Worm (Caenorhabditis elegans) whole organism, L1 larva: ENCODE data around the gene srbc-71.

ENCODE experiments used
- C04F5.9 ChIP-seq: sonication (generic microtip); optimal IDR thresholded peaks from 2 replicates; lab custom pipeline; 2016; ENCODE audit warnings: missing genetic modification characterization, missing compliant biosample characterization
- Y116A8C.19 ChIP-seq: sonication (generic microtip); optimal IDR thresholded peaks from 2 replicates; lab custom pipeline; 2016; ENCODE audit warnings: missing compliant biosample characterization, missing genetic modification characterization, borderline replicate concordance
- ceh-63 ChIP-seq: fragments of 200-800 bp; sonication (Bioruptor generic); optimal IDR thresholded peaks from 2 replicates; lab custom pipeline; 2018; ENCODE audit warnings: mild to moderate bottlenecking, missing genetic modification characterization, missing compliant biosample characterization
- ceh-8 ChIP-seq: fragments of 200-800 bp; sonication (Bioruptor generic); optimal IDR thresholded peaks from 2 replicates; lab custom pipeline; 2018; ENCODE audit warnings: mild to moderate bottlenecking, missing genetic modification characterization, moderate library complexity, missing compliant biosample characterization
- dpl-1 ChIP-seq, 3 experiments: fragments of 150-350 bp in 2 of 3; sonication (generic microtip) in 1 of 3; optimal IDR thresholded peaks; 2 replicates each; lab custom pipeline; 2014 to 2017; ENCODE audit warnings: missing biosample characterization in 3 of 3, missing genetic modification characterization in 3 of 3, missing genetic modification reagents in 3 of 3
- efl-1 ChIP-seq, 4 experiments: fragments of 150-350 bp; optimal IDR thresholded peaks in 3 of 4; peaks in 1 of 4; 1 replicate in 1 of 4; 2 replicates in 3 of 4; lab custom pipeline; 2014; ENCODE audit warnings: missing biosample characterization in 2 of 4, missing genetic modification characterization in 2 of 4, missing genetic modification reagents in 2 of 4
- elt-2 ChIP-seq: sonication (generic microtip); optimal IDR thresholded peaks from 2 replicates; lab custom pipeline; 2016; ENCODE audit warnings: missing genetic modification characterization, mild to moderate bottlenecking, inconsistent platforms, missing compliant biosample characterization, missing genetic modification reagents
- elt-3 ChIP-seq, 6 experiments: fragments of 150-350 bp in 1 of 6; sonication (generic microtip); optimal IDR thresholded peaks; 2 replicates each; lab custom pipeline; 2017 to 2018; ENCODE audit warnings: missing biosample characterization in 6 of 6, missing genetic modification characterization in 6 of 6, inconsistent platforms in 1 of 6
- ets-5 ChIP-seq: fragments of 200-800 bp; sonication (Bioruptor generic); IDR thresholded peaks from 2 replicates; pipeline ENCODE4 v1.3.6; 2022; ENCODE audit warnings: missing genetic modification characterization, missing compliant biosample characterization
- fkh-10 ChIP-seq: sonication (generic microtip); optimal IDR thresholded peaks from 2 replicates; lab custom pipeline; 2017; ENCODE audit warnings: missing biosample characterization, missing genetic modification reagents, missing genetic modification characterization
- fkh-8 ChIP-seq: sonication (generic microtip); optimal IDR thresholded peaks from 2 replicates; lab custom pipeline; 2016; ENCODE audit warnings: mild to moderate bottlenecking, missing genetic modification characterization, missing compliant biosample characterization
- fos-1 ChIP-seq: fragments of 150-350 bp; optimal IDR thresholded peaks from 2 replicates; lab custom pipeline; 2014; ENCODE audit warnings: missing biosample characterization, missing genetic modification characterization
- grh-1 ChIP-seq: fragments of 200-800 bp; sonication (Bioruptor generic); IDR thresholded peaks from 2 replicates; pipeline ENCODE4 v1.3.6; 2022; ENCODE audit warnings: missing genetic modification reagents, missing genetic modification characterization, missing compliant biosample characterization
- hlh-17 ChIP-seq: fragments of 200-800 bp; sonication (Bioruptor generic); optimal IDR thresholded peaks from 2 replicates; lab custom pipeline; 2018; ENCODE audit warnings: missing genetic modification characterization, mild to moderate bottlenecking, missing compliant biosample characterization, moderate library complexity, borderline replicate concordance
- irx-1 ChIP-seq: sonication (generic microtip); optimal IDR thresholded peaks from 2 replicates; lab custom pipeline; 2016; ENCODE audit warnings: missing genetic modification characterization, missing compliant biosample characterization
- isw-1 ChIP-seq: fragments of 200-800 bp; sonication (Bioruptor generic); IDR thresholded peaks from 2 replicates; pipeline ENCODE4 v1.3.6; 2022; ENCODE audit warnings: missing genetic modification characterization, missing compliant biosample characterization
- jun-1 ChIP-seq: fragments of 150-350 bp; optimal IDR thresholded peaks from 2 replicates; lab custom pipeline; 2014; ENCODE audit warnings: missing biosample characterization, missing genetic modification reagents, missing genetic modification characterization
- lin-13 ChIP-seq: fragments of 150-350 bp; optimal IDR thresholded peaks from 2 replicates; lab custom pipeline; 2014; ENCODE audit warnings: missing biosample characterization, missing genetic modification reagents, missing genetic modification characterization
- lin-15B ChIP-seq: fragments of 150-350 bp; sonication (generic microtip); optimal IDR thresholded peaks from 3 replicates; lab custom pipeline; 2014; ENCODE audit warnings: missing biosample characterization, missing genetic modification characterization
- lin-39 ChIP-seq: fragments of 150-350 bp; optimal IDR thresholded peaks from 2 replicates; lab custom pipeline; 2014; ENCODE audit warnings: missing biosample characterization, missing genetic modification reagents, missing genetic modification characterization
- mef-2 ChIP-seq: fragments of 150-350 bp; optimal IDR thresholded peaks from 2 replicates; lab custom pipeline; 2014; ENCODE audit warnings: missing biosample characterization, missing genetic modification characterization
- nhr-11 ChIP-seq: fragments of 150-350 bp; optimal IDR thresholded peaks from 2 replicates; lab custom pipeline; 2014; ENCODE audit warnings: missing biosample characterization, missing genetic modification characterization
- nhr-19 ChIP-seq: fragments of 200-800 bp; sonication (Bioruptor generic); conservative IDR thresholded peaks from 2 replicates; pipeline ENCODE4 v1.3.6; 2022; ENCODE audit warnings: missing genetic modification characterization, missing compliant biosample characterization
- nhr-47 ChIP-seq: sonication (generic microtip); optimal IDR thresholded peaks from 2 replicates; lab custom pipeline; 2016; ENCODE audit warnings: mild to moderate bottlenecking, missing genetic modification characterization, moderate library complexity, missing compliant biosample characterization
- nhr-71 ChIP-seq: sonication (generic microtip); optimal IDR thresholded peaks from 2 replicates; lab custom pipeline; 2016; ENCODE audit warnings: mild to moderate bottlenecking, missing genetic modification characterization, moderate library complexity, missing compliant biosample characterization
- nhr-84 ChIP-seq: sonication (generic microtip); optimal IDR thresholded peaks from 2 replicates; lab custom pipeline; 2017; ENCODE audit warnings: missing biosample characterization, missing genetic modification characterization
- nhr-85 ChIP-seq: sonication (generic microtip); peaks from one replicate; lab custom pipeline; 2016; ENCODE audit warnings: missing genetic modification characterization, inconsistent platforms, missing compliant biosample characterization
- nhr-90 ChIP-seq: sonication (generic microtip); optimal IDR thresholded peaks from 2 replicates; lab custom pipeline; 2016; ENCODE audit warnings: mild to moderate bottlenecking, missing genetic modification characterization, missing compliant biosample characterization; ENCODE audit not compliant: poor library complexity
- rnt-1 ChIP-seq: sonication (generic microtip); optimal IDR thresholded peaks from 2 replicates; lab custom pipeline; 2016; ENCODE audit warnings: mild to moderate bottlenecking, missing genetic modification characterization, moderate library complexity, missing compliant biosample characterization
- skn-1 ChIP-seq: fragments of 150-350 bp; optimal IDR thresholded peaks from 2 replicates; lab custom pipeline; 2014; ENCODE audit warnings: missing biosample characterization, missing genetic modification characterization
- snpc-4 ChIP-seq: fragments of 150-350 bp; optimal IDR thresholded peaks from 2 replicates; lab custom pipeline; 2014; ENCODE audit warnings: missing biosample characterization, missing genetic modification characterization
- swsn-7 ChIP-seq: sonication (generic microtip); optimal IDR thresholded peaks from 2 replicates; lab custom pipeline; 2016; ENCODE audit warnings: missing genetic modification characterization, missing compliant biosample characterization
- tbx-2 ChIP-seq: sonication (generic microtip); optimal IDR thresholded peaks from 2 replicates; lab custom pipeline; 2016; ENCODE audit warnings: missing genetic modification characterization, missing compliant biosample characterization
- unc-130 ChIP-seq: fragments of 150-350 bp; optimal IDR thresholded peaks from 2 replicates; lab custom pipeline; 2017; ENCODE audit warnings: missing biosample characterization, missing genetic modification characterization, inconsistent platforms
- unc-86 ChIP-seq: sonication (generic microtip); optimal IDR thresholded peaks from 2 replicates; lab custom pipeline; 2016; ENCODE audit warnings: missing genetic modification characterization, missing compliant biosample characterization
- unc-98 ChIP-seq: fragments of 200-800 bp; sonication (Bioruptor generic); IDR thresholded peaks from 2 replicates; pipeline ENCODE4 v1.3.6; 2022; ENCODE audit warnings: missing genetic modification characterization, missing compliant biosample characterization
- zip-4 ChIP-seq: fragments of 200-800 bp; sonication (Bioruptor generic); optimal IDR thresholded peaks from 2 replicates; lab custom pipeline; 2018; ENCODE audit warnings: mild to moderate bottlenecking, missing genetic modification characterization, moderate library complexity, missing compliant biosample characterization

The srbc-71 gene

DNA sequence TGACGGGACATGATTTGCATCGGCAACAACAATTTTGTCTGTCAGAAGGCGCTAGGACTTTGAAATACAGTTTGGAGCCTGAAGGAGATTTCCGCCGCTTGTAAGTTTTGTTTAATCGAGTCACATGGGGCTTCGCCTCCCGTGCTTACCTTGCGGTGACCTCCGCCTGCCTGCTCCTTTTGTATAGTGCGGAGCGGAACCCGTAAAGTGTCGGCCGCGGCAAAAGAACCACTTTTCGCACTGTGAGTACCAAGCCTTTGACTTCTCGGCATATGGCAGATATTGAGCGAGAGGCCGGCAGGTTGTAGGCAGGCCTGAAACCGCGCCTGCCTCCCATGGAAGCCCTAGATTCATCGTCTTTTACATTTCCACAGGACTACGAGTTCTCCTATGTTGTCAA is 40.2 kb upstream of the srbc-71 start:
- TF ChIP-seq nhr-85 (tag; lab: Kevin White, UChicago), result peak; percentile 37
- TF ChIP-seq lin-39 (tag; lab: Kevin White, UChicago), result no peak
- TF ChIP-seq snpc-4 (tag; lab: Kevin White, UChicago), result peak; percentile 63

DNA sequence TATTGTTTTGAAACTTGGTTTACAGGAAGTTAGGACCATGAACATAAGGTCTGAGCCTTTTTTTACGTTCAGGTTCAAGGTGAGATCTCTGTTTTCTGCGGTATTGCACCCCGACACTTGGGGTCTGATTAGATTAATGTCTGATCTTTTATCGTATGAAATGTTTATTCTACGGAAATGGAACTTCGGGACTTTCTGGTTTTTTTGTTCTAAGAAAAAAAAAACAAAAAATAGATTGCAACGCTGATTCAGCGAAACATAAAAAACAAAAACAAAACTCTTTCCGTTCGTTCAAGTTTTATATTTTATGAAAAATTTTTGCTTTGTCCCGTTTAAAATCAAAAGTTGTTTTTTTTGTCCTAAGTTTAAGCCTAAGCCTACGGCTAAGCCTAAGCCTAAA is 39.5 kb upstream of the srbc-71 start, which contains the start of gene F36A4.5:
TSS of gene F36A4.5 (plus strand) at position 301 of the 400 bp plus-strand sequence.
- no peak for TF ChIP-seq swsn-7

DNA sequence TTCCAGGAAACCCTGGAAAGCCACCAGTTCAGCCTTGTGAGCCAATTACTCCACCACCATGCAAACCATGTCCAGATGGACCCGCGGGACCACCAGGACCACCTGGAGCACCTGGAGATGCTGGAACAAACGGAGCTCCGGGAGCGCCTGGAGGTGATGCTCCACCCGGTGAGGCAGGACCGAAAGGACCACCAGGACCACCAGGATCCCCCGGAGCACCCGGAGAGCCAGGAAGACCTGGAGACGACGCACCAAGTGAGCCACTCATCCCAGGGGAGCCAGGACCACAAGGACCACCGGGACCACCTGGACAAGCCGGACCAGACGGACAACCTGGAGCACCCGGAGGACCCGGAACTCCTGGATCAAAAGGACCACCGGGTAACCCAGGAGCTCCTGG is 38.9 kb upstream of the srbc-71 start:
- TF ChIP-seq hlh-17 (GFP tag; lab: Kevin White, UChicago), result no peak
- peak; percentile 74 for TF ChIP-seq ceh-8 (GFP tag; lab: Kevin White, UChicago)

DNA sequence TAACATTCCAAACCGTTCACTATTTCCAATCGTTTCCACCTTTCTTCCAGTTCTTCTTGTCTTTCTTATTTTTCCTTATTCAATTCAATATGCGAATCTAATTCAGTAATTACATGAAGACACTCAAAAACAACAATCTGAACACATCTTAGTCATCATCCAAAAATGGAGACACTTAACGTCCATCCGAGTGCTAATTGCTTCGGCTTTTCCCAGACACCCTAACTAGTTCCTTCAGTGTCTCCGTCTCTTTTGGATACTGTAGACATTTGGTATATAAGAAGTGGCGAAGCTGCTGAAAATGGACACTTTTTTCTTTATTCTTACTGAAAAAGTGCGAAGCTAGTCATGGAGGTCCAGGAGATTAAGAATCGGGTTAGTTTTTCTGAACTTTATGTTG is 37.2 kb upstream of the srbc-71 start, which contains the start of gene col-33:
TSS of gene col-33 (plus strand) at position 301 of the 400 bp plus-strand sequence.
- TF ChIP-seq ets-5 (GFP tag; lab: Robert Waterston, UW), result no peak
- TF ChIP-seq, all 84 proteins: peak for 0

DNA sequence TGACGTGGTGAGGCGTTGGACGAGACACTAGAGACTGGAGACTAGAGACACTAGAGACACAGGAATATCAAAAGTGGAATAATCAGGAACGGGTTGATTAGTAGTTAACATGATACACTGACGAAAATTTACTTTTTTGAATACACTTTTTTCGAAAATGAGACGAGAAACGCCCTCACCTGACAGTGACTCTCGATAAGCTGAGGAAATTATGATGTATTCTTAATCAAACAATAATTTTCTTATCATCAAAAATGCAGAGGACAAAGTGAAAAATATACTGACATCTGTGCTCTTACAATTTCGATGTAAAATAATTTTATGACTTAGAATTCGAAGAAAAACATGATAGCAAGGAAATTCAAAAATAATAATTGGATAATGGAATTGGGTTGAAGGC is 33.7 kb upstream of the srbc-71 start:
- TF ChIP-seq fos-1 (no peak), zip-4 (no peak), elt-2 (tag; lab: Kevin White, UChicago) (peak; percentile 59), jun-1 (peak; percentile 38)
- TF ChIP-seq, all 84 proteins: peak for 2

DNA sequence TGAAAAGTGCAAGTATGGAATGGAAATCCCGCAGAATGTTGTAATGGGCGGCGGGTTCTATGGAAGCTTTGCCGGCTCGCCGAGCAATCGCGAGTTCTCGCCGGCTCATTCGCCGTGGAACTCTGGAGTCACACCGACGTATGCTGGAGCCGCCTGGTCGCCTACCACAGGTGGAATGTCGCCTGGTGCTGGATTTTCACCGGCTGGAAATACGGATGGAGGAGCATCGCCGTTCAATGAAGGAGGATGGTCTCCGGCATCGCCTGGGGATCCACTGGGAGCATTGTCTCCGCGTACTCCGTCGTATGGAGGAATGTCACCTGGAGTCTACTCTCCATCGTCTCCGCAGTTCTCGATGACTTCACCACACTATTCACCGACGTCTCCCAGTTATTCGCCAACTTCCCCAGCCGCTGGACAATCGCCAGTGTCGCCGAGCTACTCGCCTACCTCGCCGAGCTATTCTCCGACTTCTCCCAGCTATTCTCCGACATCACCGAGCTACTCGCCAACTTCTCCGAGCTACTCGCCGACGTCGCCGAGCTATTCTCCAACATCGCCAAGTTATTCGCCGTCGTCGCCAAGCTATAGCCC is 29.3 kb upstream of the srbc-71 start:
- TF ChIP-seq efl-1 (optimal IDR thresholded peaks at IDR 0.05; lab: Kevin White, UChicago) (no peak), efl-1 (GFP tag; optimal IDR thresholded peaks at IDR 0.05 in 1 of 2; lab: Kevin White, UChicago) (peak in 1 of 2 experiments; percentile 57), nhr-84 (no peak)

DNA sequence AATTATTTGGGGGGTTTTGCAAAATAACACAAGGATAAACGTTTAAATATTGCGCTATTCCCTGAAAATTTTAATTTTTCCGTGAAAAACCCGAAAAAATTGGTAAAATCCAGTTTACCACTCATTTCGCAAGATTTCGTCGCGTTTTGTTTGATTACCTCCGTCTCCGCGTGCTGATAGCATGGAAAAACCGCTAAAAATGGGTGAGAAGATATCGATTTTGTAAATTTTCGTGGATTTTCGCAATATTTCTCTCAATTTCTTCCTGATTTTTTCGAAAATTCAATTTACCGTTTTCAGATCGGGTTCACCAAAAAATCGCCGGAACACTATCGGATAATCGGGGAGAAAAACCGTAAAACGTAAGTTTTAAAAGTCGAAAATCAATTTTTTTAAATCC is 22.0 kb upstream of the srbc-71 start, which contains the start of gene ama-1:
TSS of gene ama-1 (plus strand) at position 301 of the 400 bp plus-strand sequence.
- no peak for TF ChIP-seq ceh-63 (GFP tag; lab: Kevin White, UChicago)
- TF ChIP-seq jun-1, result no peak
- no peak for TF ChIP-seq Y116A8C.19 (tag; lab: Kevin White, UChicago)

DNA sequence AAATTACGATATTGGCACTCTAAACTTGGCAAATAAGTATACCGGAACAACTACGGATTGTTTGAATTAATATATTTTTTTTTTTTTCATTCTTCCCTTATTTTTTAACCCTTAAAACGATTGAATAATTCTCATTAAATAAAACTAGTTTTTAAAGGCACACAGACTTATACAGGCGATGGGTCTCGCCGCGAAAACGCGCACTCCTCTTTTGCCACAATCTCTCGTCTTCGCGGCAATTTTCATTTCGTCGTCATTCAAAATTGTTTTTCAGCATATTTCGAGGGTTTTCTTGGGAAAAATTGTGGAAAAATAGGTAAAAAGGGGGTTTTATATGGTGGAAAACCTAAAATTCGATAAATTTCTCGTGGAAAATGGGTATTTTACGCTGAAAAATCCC is 21.6 kb upstream of the srbc-71 start:
- TF ChIP-seq unc-86 (tag; lab: Kevin White, UChicago), result peak; percentile 39
- peak; percentile 2 for TF ChIP-seq lin-39 (tag; lab: Kevin White, UChicago)
- peak; percentile 68 for TF ChIP-seq isw-1 (GFP tag; lab: Robert Waterston, UW)
- TF ChIP-seq rnt-1 (tag; lab: Kevin White, UChicago), result peak; percentile 59
- TF ChIP-seq irx-1 (tag; lab: Kevin White, UChicago), result peak; percentile 36
- no peak for TF ChIP-seq mef-2 (tag; lab: Kevin White, UChicago)
- TF ChIP-seq grh-1, result peak; percentile 86
- peak; percentile 40 for TF ChIP-seq unc-130 (tag; lab: Kevin White, UChicago)
- TF ChIP-seq ceh-8 (GFP tag; lab: Kevin White, UChicago), result no peak
- TF ChIP-seq lin-15B, result no peak
- peak in 2 of 6 experiments; percentile 1 to 39 for TF ChIP-seq elt-3 (tag; optimal IDR thresholded peaks at IDR 0.05; lab: Kevin White, UChicago)
- TF ChIP-seq nhr-19 (GFP tag; lab: Robert Waterston, UW), result peak; percentile 64
- peak; percentile 56 for TF ChIP-seq skn-1 (tag; lab: Kevin White, UChicago)
- peak; percentile 70 for TF ChIP-seq nhr-47 (tag; lab: Kevin White, UChicago)
- peak; percentile 60 to 82 (median 80) for TF ChIP-seq dpl-1 (GFP tag; optimal IDR thresholded peaks at IDR 0.05; lab: Kevin White, UChicago)
- peak; percentile 48 for TF ChIP-seq lin-13 (GFP tag; lab: Kevin White, UChicago)
- TF ChIP-seq hlh-17 (GFP tag; lab: Kevin White, UChicago), result no peak
- peak; percentile 39 for TF ChIP-seq fkh-8 (tag; lab: Kevin White, UChicago)
- peak; percentile 59 for TF ChIP-seq tbx-2 (tag; lab: Kevin White, UChicago)
- peak; percentile 10 for TF ChIP-seq C04F5.9 (tag; lab: Kevin White, UChicago)
- TF ChIP-seq nhr-11 (tag; lab: Kevin White, UChicago), result no peak
- peak; percentile 42 for TF ChIP-seq nhr-90
- no peak for TF ChIP-seq unc-98 (GFP tag; lab: Robert Waterston, UW)
- TF ChIP-seq nhr-71, result peak; percentile 80
- no peak for TF ChIP-seq fkh-10
